Fruit fly (Drosophila melanogaster) whole organism, embryonic: ENCODE data around the gene CG32225.

Source experiments
- ATbp ChIP-seq: fragments of 200-800 bp; sonication (Bioruptor generic); optimal IDR thresholded peaks from 2 replicates; lab custom pipeline; 2017; ENCODE audit warnings: missing biosample characterization, mild to moderate bottlenecking, missing genetic modification characterization, missing genetic modification reagents
- Antp ChIP-seq: fragments of 200-800 bp; sonication (Bioruptor generic); optimal IDR thresholded peaks from 3 replicates; lab custom pipeline; 2016; ENCODE audit warnings: missing biosample characterization, missing genetic modification characterization
- B-H2 ChIP-seq: fragments of 200-800 bp; sonication (Bioruptor generic); optimal IDR thresholded peaks from 2 replicates; lab custom pipeline; 2018; ENCODE audit warnings: missing biosample characterization, mild to moderate bottlenecking, missing genetic modification characterization
- CG10209 ChIP-seq: fragments of 200-800 bp; sonication (Bioruptor generic); optimal IDR thresholded peaks from 3 replicates; lab custom pipeline; 2017; ENCODE audit warnings: missing biosample characterization, mild to moderate bottlenecking, missing genetic modification characterization, missing genetic modification reagents
- CG11085 ChIP-seq: fragments of 200-800 bp; sonication (Bioruptor generic); IDR thresholded peaks from 2 replicates; pipeline ENCODE4 v1.3.6; 2022; ENCODE audit warnings: missing biosample characterization, missing genetic modification characterization
- CG11723 ChIP-seq: fragments of 200-800 bp; sonication (Bioruptor generic); optimal IDR thresholded peaks from 2 replicates; lab custom pipeline; 2017; ENCODE audit warnings: missing biosample characterization, mild to moderate bottlenecking, missing genetic modification characterization
- CG12071 ChIP-seq: fragments of 200-800 bp; sonication (Bioruptor generic); optimal IDR thresholded peaks from 3 replicates; lab custom pipeline; 2018; ENCODE audit warnings: missing biosample characterization, mild to moderate bottlenecking, missing genetic modification characterization
- CG12104 ChIP-seq: fragments of 200-800 bp; sonication (Bioruptor generic); optimal IDR thresholded peaks from 3 replicates; lab custom pipeline; 2016; ENCODE audit warnings: missing biosample characterization, missing genetic modification characterization
- CG15479 ChIP-seq: fragments of 200-800 bp; sonication (Bioruptor generic); optimal IDR thresholded peaks from 3 replicates; lab custom pipeline; 2019; ENCODE audit warnings: missing biosample characterization, mild to moderate bottlenecking, missing genetic modification characterization, moderate library complexity
- CG16813 ChIP-seq: fragments of 200-800 bp; sonication (Bioruptor generic); IDR thresholded peaks from 3 replicates; pipeline ENCODE4 v1.3.6; 2022; ENCODE audit warnings: missing biosample characterization, missing genetic modification characterization; ENCODE audit not compliant: partially characterized antibody
- CG18262 ChIP-seq: fragments of 200-800 bp; optimal IDR thresholded peaks from 3 replicates; lab custom pipeline; 2019; ENCODE audit warnings: missing biosample characterization, mild to moderate bottlenecking, missing genetic modification characterization, moderate library complexity
- CG2678 ChIP-seq: fragments of 200-800 bp; sonication (Bioruptor generic); optimal IDR thresholded peaks from 3 replicates; lab custom pipeline; 2019; ENCODE audit warnings: missing biosample characterization, mild to moderate bottlenecking, missing genetic modification characterization, moderate library complexity
- CG30020 ChIP-seq: fragments of 200-800 bp; optimal IDR thresholded peaks from 2 replicates; lab custom pipeline; 2019; ENCODE audit warnings: missing biosample characterization, mild to moderate bottlenecking, missing genetic modification characterization, moderate library complexity
- CG32767 ChIP-seq: fragments of 200-800 bp; sonication (Bioruptor generic); IDR thresholded peaks from 2 replicates; pipeline ENCODE4 v1.3.6; 2022; ENCODE audit warnings: missing biosample characterization, missing genetic modification characterization
- CG3407 ChIP-seq: fragments of 200-800 bp; sonication (Bioruptor generic); optimal IDR thresholded peaks from 2 replicates; lab custom pipeline; 2018; ENCODE audit warnings: missing biosample characterization, mild to moderate bottlenecking, missing genetic modification characterization
- CG4707 ChIP-seq: fragments of 200-800 bp; sonication (Bioruptor generic); optimal IDR thresholded peaks from 2 replicates; lab custom pipeline; 2018; ENCODE audit warnings: missing biosample characterization, mild to moderate bottlenecking, missing genetic modification characterization, moderate library complexity
- CG7839 ChIP-seq: fragments of 200-800 bp; sonication (Bioruptor generic); optimal IDR thresholded peaks from 3 replicates; lab custom pipeline; 2018; ENCODE audit warnings: missing biosample characterization, mild to moderate bottlenecking, missing genetic modification characterization, moderate library complexity
- Fer1 ChIP-seq: fragments of 200-800 bp; sonication (Bioruptor generic); optimal IDR thresholded peaks from 2 replicates; lab custom pipeline; 2017; ENCODE audit warnings: missing biosample characterization, mild to moderate bottlenecking, missing genetic modification characterization
- GATAe ChIP-seq: fragments of 200-800 bp; sonication (Bioruptor generic); conservative IDR thresholded peaks from 2 replicates; pipeline ENCODE4 v1.3.6; 2022; ENCODE audit warnings: missing biosample characterization, missing genetic modification characterization
- Hand ChIP-seq: fragments of 200-800 bp; sonication (Bioruptor generic); optimal IDR thresholded peaks from 2 replicates; lab custom pipeline; 2017; ENCODE audit warnings: mild to moderate bottlenecking, missing biosample characterization, missing genetic modification reagents, missing genetic modification characterization
- HmgD ChIP-seq: fragments of 200-800 bp; sonication (Bioruptor generic); optimal IDR thresholded peaks from 3 replicates; lab custom pipeline; 2016; ENCODE audit warnings: missing biosample characterization, missing genetic modification characterization
- Hr51 ChIP-seq, 2 experiments: fragments of 200-800 bp; sonication (Bioruptor generic); optimal IDR thresholded peaks; 2 replicates in 1 of 2; 3 replicates in 1 of 2; lab custom pipeline; 2016 to 2018; ENCODE audit warnings: missing biosample characterization in 2 of 2, missing genetic modification characterization in 2 of 2, mild to moderate bottlenecking in 1 of 2, moderate library complexity in 1 of 2
- Lhr ChIP-seq: fragments of 200-800 bp; sonication (Bioruptor generic); optimal IDR thresholded peaks from 3 replicates; lab custom pipeline; 2017; ENCODE audit warnings: mild to moderate bottlenecking, missing biosample characterization, missing genetic modification reagents, missing genetic modification characterization
- Ptx1 ChIP-seq: fragments of 200-800 bp; sonication (Bioruptor generic); IDR thresholded peaks from 2 replicates; pipeline ENCODE4 v1.3.6; 2022; ENCODE audit warnings: missing biosample characterization, missing genetic modification characterization
- Six4 ChIP-seq: fragments of 200-800 bp; sonication (Bioruptor generic); optimal IDR thresholded peaks from 2 replicates; lab custom pipeline; 2016; ENCODE audit warnings: missing biosample characterization, missing genetic modification characterization
- Sry-δ ChIP-seq: fragments of 200-800 bp; sonication (Bioruptor generic); optimal IDR thresholded peaks from 2 replicates; lab custom pipeline; 2016; ENCODE audit warnings: missing biosample characterization, missing genetic modification characterization
- Taf1 ChIP-seq: fragments of 200-800 bp; sonication (Bioruptor generic); IDR thresholded peaks from 2 replicates; pipeline ENCODE4 v1.3.6; 2022; ENCODE audit warnings: missing biosample characterization, missing genetic modification characterization
- YL-1 ChIP-seq: fragments of 200-800 bp; sonication (Bioruptor generic); optimal IDR thresholded peaks from 3 replicates; lab custom pipeline; 2017; ENCODE audit warnings: missing biosample characterization, mild to moderate bottlenecking, missing genetic modification characterization
- ac ChIP-seq: fragments of 200-800 bp; sonication (Bioruptor generic); optimal IDR thresholded peaks from 3 replicates; lab custom pipeline; 2017; ENCODE audit warnings: missing biosample characterization, mild to moderate bottlenecking, missing genetic modification characterization
- aop ChIP-seq: fragments of 200-800 bp; sonication (Bioruptor generic); IDR thresholded peaks from 2 replicates; pipeline ENCODE4 v1.3.6; 2022; ENCODE audit warnings: missing biosample characterization, missing genetic modification characterization
- az2 ChIP-seq: fragments of 200-800 bp; sonication (Bioruptor generic); optimal IDR thresholded peaks from 3 replicates; lab custom pipeline; 2016; ENCODE audit warnings: missing biosample characterization, missing genetic modification characterization
- bcd ChIP-seq: fragments of 200-800 bp; sonication (Bioruptor generic); optimal IDR thresholded peaks from 2 replicates; lab custom pipeline; 2017; ENCODE audit warnings: missing biosample characterization, mild to moderate bottlenecking, missing genetic modification characterization
- bigmax ChIP-seq: fragments of 200-800 bp; sonication (Bioruptor generic); optimal IDR thresholded peaks from 2 replicates; lab custom pipeline; 2018; ENCODE audit warnings: missing biosample characterization, mild to moderate bottlenecking, missing genetic modification characterization
- dati ChIP-seq: fragments of 200-800 bp; sonication (Bioruptor generic); IDR thresholded peaks from 2 replicates; pipeline ENCODE4 v1.3.6; 2022; ENCODE audit warnings: missing biosample characterization, missing genetic modification characterization
- fd102C ChIP-seq: fragments of 200-800 bp; sonication (Bioruptor generic); optimal IDR thresholded peaks from 2 replicates; lab custom pipeline; 2018; ENCODE audit warnings: missing biosample characterization, mild to moderate bottlenecking, missing genetic modification characterization, moderate library complexity
- ham ChIP-seq: fragments of 200-800 bp; sonication (Bioruptor generic); IDR thresholded peaks from 2 replicates; pipeline ENCODE4 v1.3.6; 2022; ENCODE audit warnings: missing biosample characterization, missing genetic modification characterization
- hb ChIP-seq: fragments of 200-800 bp; sonication (Bioruptor generic); IDR thresholded peaks from 3 replicates; pipeline ENCODE4 v1.3.6; 2022; ENCODE audit warnings: missing biosample characterization, missing genetic modification characterization; ENCODE audit not compliant: partially characterized antibody
- ind ChIP-seq: fragments of 200-800 bp; sonication (Bioruptor generic); optimal IDR thresholded peaks from 3 replicates; lab custom pipeline; 2016; ENCODE audit warnings: missing biosample characterization, missing genetic modification characterization
- jing ChIP-seq: fragments of 200-800 bp; sonication (Bioruptor generic); optimal IDR thresholded peaks from 2 replicates; lab custom pipeline; 2018; ENCODE audit warnings: missing biosample characterization, mild to moderate bottlenecking, missing genetic modification characterization
- nerfin-1 ChIP-seq: fragments of 200-800 bp; sonication (Bioruptor generic); optimal IDR thresholded peaks from 3 replicates; lab custom pipeline; 2019; ENCODE audit warnings: missing biosample characterization, mild to moderate bottlenecking, missing genetic modification characterization, moderate library complexity
- phol ChIP-seq: fragments of 200-800 bp; sonication (Bioruptor generic); optimal IDR thresholded peaks from 3 replicates; lab custom pipeline; 2018; ENCODE audit warnings: missing biosample characterization, mild to moderate bottlenecking, missing genetic modification characterization, moderate library complexity
- pros ChIP-seq: fragments of 200-800 bp; sonication (Bioruptor generic); optimal IDR thresholded peaks from 3 replicates; lab custom pipeline; 2019; ENCODE audit warnings: missing biosample characterization, mild to moderate bottlenecking, missing genetic modification characterization, moderate library complexity
- run ChIP-seq: fragments of 200-800 bp; sonication (Bioruptor generic); optimal IDR thresholded peaks from 3 replicates; lab custom pipeline; 2018; ENCODE audit warnings: missing biosample characterization, mild to moderate bottlenecking, missing genetic modification characterization
- sens ChIP-seq: fragments of 200-800 bp; sonication (Bioruptor generic); peaks from one replicate; lab custom pipeline; 2016; ENCODE audit warnings: missing biosample characterization, missing genetic modification characterization
- seq ChIP-seq: fragments of 200-800 bp; sonication (Bioruptor generic); IDR thresholded peaks from 2 replicates; pipeline ENCODE4 v1.3.6; 2022; ENCODE audit warnings: missing biosample characterization, missing genetic modification characterization
- shn ChIP-seq: fragments of 200-800 bp; sonication (Bioruptor generic); optimal IDR thresholded peaks from 3 replicates; lab custom pipeline; 2016; ENCODE audit warnings: missing biosample characterization, missing genetic modification characterization
- ssp ChIP-seq: fragments of 200-800 bp; sonication (Bioruptor generic); IDR thresholded peaks from 2 replicates; pipeline ENCODE4 v1.3.6; 2022; ENCODE audit warnings: missing biosample characterization, missing genetic modification characterization
- tap ChIP-seq: fragments of 200-800 bp; optimal IDR thresholded peaks from 3 replicates; lab custom pipeline; 2019; ENCODE audit warnings: missing biosample characterization, mild to moderate bottlenecking, missing genetic modification characterization, moderate library complexity
- vvl ChIP-seq: fragments of 200-800 bp; sonication (Bioruptor generic); IDR thresholded peaks from 2 replicates; pipeline ENCODE4 v1.3.6; 2022; ENCODE audit warnings: missing biosample characterization, missing genetic modification characterization
- zen2 ChIP-seq: fragments of 200-800 bp; sonication (Bioruptor generic); IDR thresholded peaks from 3 replicates; pipeline ENCODE4 v1.3.6; 2022; ENCODE audit warnings: missing biosample characterization, missing genetic modification characterization; ENCODE audit not compliant: partially characterized antibody
- zf30C ChIP-seq: fragments of 200-800 bp; sonication (Bioruptor generic); optimal IDR thresholded peaks from 3 replicates; lab custom pipeline; 2018; ENCODE audit warnings: missing biosample characterization, mild to moderate bottlenecking, missing genetic modification characterization

Gene CG32225

DNA sequence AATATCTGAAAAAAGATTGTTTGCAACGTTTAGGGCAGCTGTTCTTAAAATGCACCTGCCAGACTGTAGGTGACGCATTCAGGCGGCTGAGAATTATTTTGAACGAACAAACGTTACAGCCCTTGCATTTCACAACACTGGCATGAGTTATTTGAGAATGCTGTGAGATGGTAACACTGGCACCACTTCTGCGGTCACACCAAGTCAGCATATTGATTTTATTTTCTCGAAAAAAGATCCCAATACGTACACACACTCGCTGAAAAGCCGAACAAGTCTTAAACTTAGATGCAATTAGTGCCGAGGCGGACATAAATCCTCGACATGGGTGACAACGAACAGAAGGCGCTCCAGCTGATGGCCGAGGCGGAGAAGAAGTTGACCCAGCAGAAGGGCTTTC is 7.4 kb upstream of the CG32225 start, which contains the start of gene alphaSnap (continued):
- TF ChIP-seq az2 (GFP tag; lab: Kevin White, UChicago) (peak; percentile 37), Sry-δ (GFP tag; lab: Kevin White, UChicago) (peak; percentile 41), dati (GFP tag; lab: Robert Waterston, UW) (no peak), Hr51 (GFP tag; optimal IDR thresholded peaks at IDR 0.05; lab: Kevin White, UChicago) (peak in 1 of 2 experiments; percentile 9), CG7839 (tag; lab: Kevin White, UChicago) (no peak), run (no peak), bcd (no peak), YL-1 (peak; percentile 90), fd102C (no peak), CG32767 (GFP tag; lab: Robert Waterston, UW) (0 out of 2 replicates have a peak, but pooled peaks have one; percentile 44), seq (GFP tag; lab: Robert Waterston, UW) (peak; percentile 45; the same call in 1 of the 2 replicates), bigmax (GFP tag; lab: Kevin White, UChicago) (no peak), CG18262 (tag; lab: Kevin White, UChicago) (peak; percentile 7), CG15479 (GFP tag; lab: Kevin White, UChicago) (no peak), CG30020 (tag; lab: Kevin White, UChicago) (peak; percentile 41), Hand (GFP tag; lab: Kevin White, UChicago) (no peak), Fer1 (GFP tag; lab: Kevin White, UChicago) (peak; percentile 15), vvl (peak; percentile 67; the same call in 1 of the 2 replicates), CG10209 (GFP tag; lab: Kevin White, UChicago) (peak; percentile 19), phol (tag; lab: Kevin White, UChicago) (peak; percentile 61), Lhr (GFP tag; lab: Kevin White, UChicago) (peak; percentile 80), GATAe (GFP tag; lab: Robert Waterston, UW) (no peak), nerfin-1 (tag; lab: Kevin White, UChicago) (peak; percentile 25), CG4707 (GFP tag; lab: Kevin White, UChicago) (no peak), aop (GFP tag; lab: Robert Waterston, UW) (no peak), ind (no peak), jing (GFP tag; lab: Kevin White, UChicago) (no peak), Taf1 (GFP tag; lab: Robert Waterston, UW) (no peak), hb (GFP tag; lab: Robert Waterston, UW) (no peak), Six4 (GFP tag; lab: Kevin White, UChicago) (no peak), CG16813 (GFP tag; lab: Robert Waterston, UW) (peak; percentile 36; the same call in 1 of the 3 replicates), CG11085 (GFP tag; lab: Robert Waterston, UW) (no peak), zf30C (no peak), Ptx1 (GFP tag; lab: Robert Waterston, UW) (no peak), CG3407 (peak; percentile 38), CG12071 (GFP tag; lab: Kevin White, UChicago) (no peak), ham (no peak), HmgD (GFP tag; lab: Kevin White, UChicago) (peak; percentile 42), ac (GFP tag; lab: Kevin White, UChicago) (peak; percentile 68), ssp (GFP tag; lab: Robert Waterston, UW) (no peak), pros (GFP tag; lab: Kevin White, UChicago) (no peak), sens (GFP tag; lab: Kevin White, UChicago) (no peak), zen2 (GFP tag; lab: Robert Waterston, UW) (no peak), CG11723 (GFP tag; lab: Kevin White, UChicago) (no peak), CG12104 (GFP tag; lab: Kevin White, UChicago) (no peak), CG2678 (tag; lab: Kevin White, UChicago) (no peak), B-H2 (no peak), shn (GFP tag; lab: Kevin White, UChicago) (peak; percentile 17), Antp (peak; percentile 41), ATbp (no peak), tap (no peak)
